Fruit fly (Drosophila melanogaster): ENCODE data around the gene Dcr-1.

DNA sequence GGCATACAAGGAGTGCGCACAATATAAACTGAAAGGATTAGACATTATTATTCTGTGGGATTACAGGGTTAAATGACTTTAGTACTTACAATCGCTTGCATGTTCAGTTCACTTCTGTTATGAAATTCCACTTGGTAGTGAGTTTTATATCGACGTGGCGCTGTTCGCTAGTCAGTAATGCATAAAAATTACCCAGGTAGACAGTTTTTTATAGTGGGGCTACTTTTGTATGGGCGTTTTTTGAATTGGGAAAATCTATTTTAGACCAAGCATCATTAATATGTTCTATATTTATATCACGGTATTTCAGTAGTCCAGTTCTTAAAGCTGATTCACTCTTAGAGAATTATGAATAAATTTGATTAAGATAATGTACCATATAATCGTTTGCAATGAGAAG lies 30.8 kb upstream of the Dcr-1 start, which contains the start of gene CG43095:
- TF ChIP-seq cnc (optimal IDR thresholded peaks at IDR 0.05), result no peak
- no peak for TF ChIP-seq kay (GFP tag; ENCODE audit: borderline replicate concordance)
- TF ChIP-seq Crg-1 (GFP tag; optimal IDR thresholded peaks at IDR 0.05), result no peak
- TF ChIP-seq CG7101 (tag; optimal IDR thresholded peaks at IDR 0.05), result no peak
- TF ChIP-seq cic (GFP tag; optimal IDR thresholded peaks at IDR 0.05), result no peak
- TF ChIP-seq Clk (GFP tag; optimal IDR thresholded peaks at IDR 0.05), result no peak
- TF ChIP-seq toe (GFP tag; optimal IDR thresholded peaks at IDR 0.05), result no peak
- no peak for TF ChIP-seq CG12768 (GFP tag; optimal IDR thresholded peaks at IDR 0.05)

Data from whole organism, adult.